Worm (Caenorhabditis elegans) whole organism, L4/young adult: ENCODE measurements around the gene Y32B12B.8.

Experiments
- W03F9.2 ChIP-seq: fragments of 150-350 bp; optimal IDR thresholded peaks from 2 replicates; lab custom pipeline; 2014; ENCODE audit warnings: missing biosample characterization, missing genetic modification characterization
- dao-5 ChIP-seq: sonication (generic microtip); optimal IDR thresholded peaks from 2 replicates; lab custom pipeline; 2016; ENCODE audit warnings: missing genotype, missing genetic modification characterization, moderate library complexity, missing compliant biosample characterization

DNA sequence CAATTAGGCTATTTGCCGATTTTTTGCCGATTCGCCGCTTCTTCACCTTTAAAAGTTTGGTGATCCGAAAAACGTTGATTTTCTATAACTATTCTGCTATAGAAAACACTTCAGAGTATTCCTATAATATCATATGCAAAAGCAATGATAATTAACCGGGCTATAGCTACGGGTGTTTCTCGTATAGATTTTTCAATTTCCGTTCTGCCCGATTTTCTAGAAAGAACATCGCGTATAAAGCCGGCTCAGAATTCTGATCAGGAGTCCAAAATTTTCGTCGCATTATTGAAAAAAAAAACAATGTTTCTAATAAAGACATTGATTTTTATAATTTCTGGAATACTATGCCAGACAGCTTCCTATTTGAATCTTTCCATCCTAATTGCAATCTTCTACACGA is 15.4 kb downstream of the Y32B12B.8 start, which contains the start of gene srbc-65:
- TF ChIP-seq W03F9.2: no peak
- TF ChIP-seq dao-5 (tag; lab: Kevin White, UChicago): no peak
